Fruit fly (Drosophila melanogaster): Measurements from ENCODE around the gene bc10.

The bc10 gene

DNA sequence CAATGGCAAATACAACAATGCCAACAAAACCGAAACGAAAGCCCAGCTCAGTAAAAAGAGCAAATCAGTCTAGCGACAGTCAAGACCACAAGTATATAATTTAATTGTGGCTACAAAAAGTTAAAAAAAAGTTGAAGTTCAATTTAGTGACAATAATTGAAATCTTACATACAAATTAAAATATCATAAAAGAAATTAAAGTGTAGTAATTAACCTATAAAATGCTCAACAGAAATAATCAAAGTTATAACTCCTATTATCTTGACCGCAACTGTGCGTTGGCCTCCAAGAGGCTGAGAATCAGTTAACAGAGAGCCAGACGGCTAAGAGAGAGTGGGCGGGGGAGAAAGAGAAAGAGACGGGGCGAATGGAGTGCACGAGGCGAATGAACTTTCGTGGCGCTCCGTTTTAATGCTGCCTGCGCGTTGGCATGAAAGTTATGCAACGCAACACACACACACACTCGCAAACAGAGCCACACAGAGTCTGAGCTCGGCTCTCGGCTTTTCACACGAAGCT, 46.8 kb downstream of the bc10 start (continued):
- TF ChIP-seq CkIIα-i1 (GFP tag; IDR thresholded peaks at IDR 0.05) (no peak), CG10979 (tag; optimal IDR thresholded peaks at IDR 0.05) (peak; percentile 94), CG10543 (GFP tag; optimal IDR thresholded peaks at IDR 0.05) (no peak), CG17359 (tag; optimal IDR thresholded peaks at IDR 0.05) (no peak), Pdp1 (GFP tag; optimal IDR thresholded peaks at IDR 0.05) (peak; percentile 20 to 91), CG4707 (GFP tag; optimal IDR thresholded peaks at IDR 0.05) (peak; percentile 73), CG3163 (GFP tag; optimal IDR thresholded peaks at IDR 0.05) (peak; percentile 68), CG2712 (tag; optimal IDR thresholded peaks at IDR 0.05) (peak; percentile 95), CG31388 (GFP tag; optimal IDR thresholded peaks at IDR 0.05) (peak; percentile 7), CG1602 (GFP tag; optimal IDR thresholded peaks at IDR 0.05) (peak; percentile 76), CG9215 (GFP tag; IDR thresholded peaks at IDR 0.05) (no peak), CG18011 (GFP tag; optimal IDR thresholded peaks at IDR 0.05) (no peak), fd3F (GFP tag; optimal IDR thresholded peaks at IDR 0.05) (peak; percentile 42), nerfin-2 (GFP tag; IDR thresholded peaks at IDR 0.05; ENCODE audit: partially characterized antibody) (no peak), Doc3 (GFP tag; IDR thresholded peaks at IDR 0.05; ENCODE audit: partially characterized antibody) (no peak), CG11085 (GFP tag; IDR thresholded peaks at IDR 0.05) (no peak), sens (GFP tag) (peak; percentile 88), ara (GFP tag; IDR thresholded peaks at IDR 0.05) (peak; percentile 83), Fer1 (GFP tag; optimal IDR thresholded peaks at IDR 0.05) (no peak), lab (GFP tag; optimal IDR thresholded peaks at IDR 0.05) (peak; percentile 77), tap (tag; optimal IDR thresholded peaks at IDR 0.05) (peak; percentile 82), CG17385 (GFP tag; optimal IDR thresholded peaks at IDR 0.05) (peak; percentile 76), lmd (GFP tag; IDR thresholded peaks at IDR 0.05) (peak; percentile 55), otp (GFP tag; IDR thresholded peaks at IDR 0.05) (0 out of 3 replicates have a peak, but pooled peaks have one; percentile 33), MTF-1 (GFP tag; optimal IDR thresholded peaks at IDR 0.05; ENCODE audit: borderline replicate concordance) (peak; percentile 43), sob (GFP tag; IDR thresholded peaks at IDR 0.05) (peak; percentile 65), sna (GFP tag; IDR thresholded peaks at IDR 0.05; ENCODE audit: partially characterized antibody) (no peak), insv (GFP tag; optimal IDR thresholded peaks at IDR 0.05) (no peak), zfh2 (GFP tag; optimal IDR thresholded peaks at IDR 0.05) (no peak), CG2129 (GFP tag; IDR thresholded peaks at IDR 0.05; ENCODE audit: partially characterized antibody) (no peak), Lhr (GFP tag; optimal IDR thresholded peaks at IDR 0.05) (peak; percentile 72), grau (tag; optimal IDR thresholded peaks at IDR 0.05) (peak; percentile 85), CG6765 (GFP tag; optimal IDR thresholded peaks at IDR 0.05) (no peak), CG3407 (GFP tag; optimal IDR thresholded peaks at IDR 0.05) (peak; percentile 81), chn (GFP tag; optimal IDR thresholded peaks at IDR 0.05) (peak; percentile 73), ttk (GFP tag; IDR thresholded peaks at IDR 0.05) (peak; percentile 74), odd (GFP tag; optimal IDR thresholded peaks at IDR 0.05) (peak; percentile 74), Awh (GFP tag; IDR thresholded peaks at IDR 0.05) (peak; percentile 87), Hmx (GFP tag; optimal IDR thresholded peaks at IDR 0.05) (no peak), cato (GFP tag; optimal IDR thresholded peaks at IDR 0.05; ENCODE audit: borderline replicate concordance) (peak; percentile 38), Myb (GFP tag; optimal IDR thresholded peaks at IDR 0.05) (no peak), CG33557 (GFP tag; optimal IDR thresholded peaks at IDR 0.05) (peak; percentile 90), her (GFP tag; optimal IDR thresholded peaks at IDR 0.05) (no peak), yki (optimal IDR thresholded peaks at IDR 0.05) (no peak), ken (GFP tag; IDR thresholded peaks at IDR 0.05) (peak; percentile 55; the same call in 1 of the 3 replicates), bbx (GFP tag; IDR thresholded peaks at IDR 0.05; ENCODE audit: partially characterized antibody) (no peak), Lpt (GFP tag; optimal IDR thresholded peaks at IDR 0.05) (no peak), CG43689 (GFP tag; IDR thresholded peaks at IDR 0.05) (peak; percentile 30; the same call in 1 of the 2 replicates), Ptx1 (GFP tag; IDR thresholded peaks at IDR 0.05) (peak; percentile 60; the same call in 1 of the 2 replicates), CG12236 (GFP tag; optimal IDR thresholded peaks at IDR 0.05) (peak; percentile 51)
